Worm (Caenorhabditis elegans): ENCODE measurements around the gene D2096.10.

Gene D2096.10

DNA sequence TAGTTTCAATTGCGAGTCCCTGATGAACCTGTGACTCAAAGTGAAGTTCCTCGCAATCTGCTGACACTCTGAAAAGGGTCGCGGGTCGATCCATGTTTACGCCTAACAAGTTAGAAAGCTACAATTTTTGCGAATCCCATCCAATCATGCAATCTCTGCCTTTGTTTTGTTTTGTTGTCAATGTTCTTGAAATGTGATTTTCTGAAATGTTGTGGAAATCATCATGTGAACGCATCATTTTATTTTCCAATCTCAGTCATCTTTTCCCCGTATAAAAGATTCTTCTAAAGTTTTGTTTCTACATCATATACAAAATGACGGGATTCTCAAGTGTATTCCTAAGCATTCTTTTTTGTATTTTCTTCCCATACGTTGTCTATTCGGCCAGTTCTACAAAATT, 41.0 kb downstream of the D2096.10 start, which contains the start of gene F17E9.4:
Gene F17E9.4 (plus strand): TSS at position 301 of the 400 bp plus-strand sequence.
- TF ChIP-seq klf-2 (GFP tag; conservative IDR thresholded peaks at IDR 0.05): no peak
- TF ChIP-seq tab-1 (GFP tag; IDR thresholded peaks at IDR 0.05): no peak
- no peak for TF ChIP-seq ref-1 (GFP tag; conservative IDR thresholded peaks at IDR 0.05)
- TF ChIP-seq med-1 (GFP tag; optimal IDR thresholded peaks at IDR 0.05; ENCODE audit: insufficient read depth): no peak
- TF ChIP-seq ztf-29 (GFP tag; IDR thresholded peaks at IDR 0.05): no peak
- TF ChIP-seq ztf-23 (GFP tag; IDR thresholded peaks at IDR 0.05): no peak
- no peak for TF ChIP-seq T22C8.4 (GFP tag; IDR thresholded peaks at IDR 0.05)
- no peak for TF ChIP-seq cog-1 (tag; optimal IDR thresholded peaks at IDR 0.05)

DNA sequence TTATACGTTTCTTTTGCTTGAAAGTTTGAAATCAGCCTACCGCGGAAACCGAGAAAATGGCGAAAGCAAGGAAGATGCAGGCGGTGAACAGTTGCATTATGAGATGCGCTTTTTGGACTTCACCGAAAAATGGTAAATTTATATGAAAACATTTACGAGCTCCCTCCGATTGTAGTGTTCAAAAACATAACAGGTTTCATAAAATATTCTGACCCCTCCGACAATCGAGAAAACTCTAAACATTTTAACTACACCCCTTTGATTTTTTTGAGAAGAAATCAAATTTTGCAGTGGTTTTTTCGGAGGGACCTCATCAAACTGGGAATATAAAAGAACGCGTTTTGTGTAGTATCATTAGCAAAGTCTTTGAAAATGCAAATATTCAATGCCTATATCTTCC, 42.0 kb downstream of the D2096.10 start, which contains the start of the genes F17E9.18 and F17E9.15:
Gene F17E9.18 (minus strand): TSS at position 101 of the 400 bp plus-strand sequence.
Gene F17E9.15 (plus strand): TSS at position 368 of the 400 bp plus-strand sequence.
- TF ChIP-seq T22C8.4 (GFP tag; IDR thresholded peaks at IDR 0.05) (no peak), ref-1 (GFP tag; conservative IDR thresholded peaks at IDR 0.05) (no peak), tab-1 (GFP tag; IDR thresholded peaks at IDR 0.05) (no peak), med-1 (GFP tag; optimal IDR thresholded peaks at IDR 0.05; ENCODE audit: insufficient read depth) (no peak), klf-2 (GFP tag; conservative IDR thresholded peaks at IDR 0.05) (no peak), cog-1 (tag; optimal IDR thresholded peaks at IDR 0.05) (no peak), ztf-23 (GFP tag; IDR thresholded peaks at IDR 0.05) (no peak), flt-1 (GFP tag; IDR thresholded peaks at IDR 0.05) (no peak), ztf-29 (GFP tag; IDR thresholded peaks at IDR 0.05) (no peak)

DNA sequence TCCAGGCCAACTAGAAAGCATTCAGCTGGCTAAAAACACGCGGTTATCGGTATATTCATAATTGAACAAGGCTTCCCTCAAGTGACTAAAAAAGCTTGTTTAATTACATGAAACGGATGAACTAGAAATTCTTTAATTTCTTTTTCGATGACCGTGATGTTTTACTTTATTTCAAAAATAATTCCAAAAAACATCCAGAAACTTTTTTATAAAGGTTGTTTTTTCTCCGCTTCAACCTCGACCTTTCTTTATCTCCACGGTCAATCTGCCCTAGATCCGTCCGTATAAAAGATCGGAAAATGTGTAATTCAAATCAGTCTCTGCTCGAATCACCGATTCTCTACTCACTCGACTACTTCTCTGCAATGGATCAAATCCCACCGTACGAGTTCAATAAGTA, 43.5 kb downstream of the D2096.10 start, which contains the start of gene F17E9.5:
Gene F17E9.5 (plus strand): TSS at position 301 of the 400 bp plus-strand sequence.
- TF ChIP-seq tab-1 (GFP tag; IDR thresholded peaks at IDR 0.05) (no peak), ztf-23 (GFP tag; IDR thresholded peaks at IDR 0.05) (no peak), flt-1 (GFP tag; IDR thresholded peaks at IDR 0.05) (no peak), ztf-29 (GFP tag; IDR thresholded peaks at IDR 0.05) (no peak), T22C8.4 (GFP tag; IDR thresholded peaks at IDR 0.05) (no peak), cog-1 (tag; optimal IDR thresholded peaks at IDR 0.05) (no peak), med-1 (GFP tag; optimal IDR thresholded peaks at IDR 0.05; ENCODE audit: insufficient read depth) (no peak), klf-2 (GFP tag; conservative IDR thresholded peaks at IDR 0.05) (no peak), ref-1 (GFP tag; conservative IDR thresholded peaks at IDR 0.05) (no peak)

DNA sequence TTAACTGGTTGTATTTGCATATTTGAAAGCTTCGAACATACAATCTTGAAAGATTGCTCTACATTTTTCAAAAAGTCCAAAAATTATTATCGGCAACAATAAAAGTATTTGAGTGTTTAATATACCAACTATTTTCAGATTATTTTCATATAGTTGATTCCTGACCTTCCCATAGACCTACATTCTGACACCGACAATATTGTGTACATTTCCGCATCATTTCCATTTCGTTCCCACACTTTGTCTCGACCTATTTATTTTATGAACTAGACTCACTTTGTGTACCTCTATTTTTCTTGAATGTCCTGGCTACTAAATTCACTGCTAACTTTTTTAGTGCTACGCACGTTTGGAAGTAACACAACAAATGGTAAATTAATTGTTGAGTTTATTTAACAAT, 46.7 kb downstream of the D2096.10 start, which contains the start of gene lgc-5:
Gene lgc-5 (plus strand): TSS at position 301 of the 400 bp plus-strand sequence.
- no peak for TF ChIP-seq med-1 (GFP tag; optimal IDR thresholded peaks at IDR 0.05; ENCODE audit: insufficient read depth)
- no peak for TF ChIP-seq ztf-23 (GFP tag; IDR thresholded peaks at IDR 0.05)
- no peak for TF ChIP-seq cog-1 (tag; optimal IDR thresholded peaks at IDR 0.05)
- no peak for TF ChIP-seq flt-1 (GFP tag; IDR thresholded peaks at IDR 0.05)
- no peak for TF ChIP-seq T22C8.4 (GFP tag; IDR thresholded peaks at IDR 0.05)
- no peak for TF ChIP-seq tab-1 (GFP tag; IDR thresholded peaks at IDR 0.05)
- no peak for TF ChIP-seq ref-1 (GFP tag; conservative IDR thresholded peaks at IDR 0.05)
- TF ChIP-seq ztf-29 (GFP tag; IDR thresholded peaks at IDR 0.05): no peak

DNA sequence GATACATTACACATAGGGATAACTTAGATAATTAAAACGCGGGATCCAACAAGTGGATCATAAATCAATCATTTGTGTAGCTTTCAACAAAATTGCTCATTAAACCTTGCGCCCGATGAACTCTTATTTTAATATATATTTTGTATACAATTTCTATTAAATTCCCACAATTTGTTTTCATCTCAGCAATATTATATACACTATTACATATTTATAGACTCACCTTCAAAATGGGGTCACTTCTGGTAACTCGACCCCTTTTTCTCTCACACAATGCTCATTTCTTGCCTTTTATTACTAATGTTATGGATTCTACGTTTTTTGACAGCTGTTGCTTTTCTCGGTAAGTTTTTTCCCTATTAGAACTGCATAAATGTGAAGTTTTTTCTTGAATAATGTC, 49.4 kb downstream of the D2096.10 start, which contains the start of gene lgc-6:
Gene lgc-6 (plus strand): TSS at position 301 of the 400 bp plus-strand sequence.
- TF ChIP-seq cog-1 (tag; optimal IDR thresholded peaks at IDR 0.05) (no peak), med-1 (GFP tag; optimal IDR thresholded peaks at IDR 0.05; ENCODE audit: insufficient read depth) (no peak), T22C8.4 (GFP tag; IDR thresholded peaks at IDR 0.05) (no peak), klf-2 (GFP tag; conservative IDR thresholded peaks at IDR 0.05) (no peak), ref-1 (GFP tag; conservative IDR thresholded peaks at IDR 0.05) (no peak), flt-1 (GFP tag; IDR thresholded peaks at IDR 0.05) (no peak), ztf-29 (GFP tag; IDR thresholded peaks at IDR 0.05) (no peak), tab-1 (GFP tag; IDR thresholded peaks at IDR 0.05) (no peak), ztf-23 (GFP tag; IDR thresholded peaks at IDR 0.05) (no peak)
